Fruit fly (Drosophila melanogaster) S2 (cell line): ENCODE data around the gene CG33158.

Experiments used
- CG8478 ChIP-seq: fragments of >200 bp; optimal IDR thresholded peaks from 2 replicates; lab custom pipeline; 2018
- CTCF ChIP-seq, 2 experiments: fragments of >200 bp; optimal IDR thresholded peaks; 2 replicates each; lab custom pipeline; 2018

- TF ChIP-seq CTCF (optimal IDR thresholded peaks at IDR 0.05; lab: Kevin White, UChicago) = no peak
- TF ChIP-seq CG8478 (lab: Kevin White, UChicago) = no peak
These were observed 17.9 kb downstream of the CG33158 start for dm6 chr3L:16437271-16437670.
